Worm (Caenorhabditis elegans) whole organism, L4 larva: Measurements from ENCODE around the gene ZK180.6.

Source experiments
- jun-1 ChIP-seq: fragments of 150-350 bp; optimal IDR thresholded peaks from 2 replicates; lab custom pipeline; 2014; ENCODE audit warnings: missing biosample characterization, missing genetic modification reagents, missing genetic modification characterization
- lin-1 ChIP-seq: fragments of 200-800 bp; sonication (Bioruptor generic); IDR thresholded peaks from 2 replicates; pipeline ENCODE4 v1.3.6; 2022; ENCODE audit warnings: missing genetic modification reagents, missing genetic modification characterization, missing compliant biosample characterization
- lsy-2 ChIP-seq, 2 experiments: fragments of 150-350 bp in 1 of 2; sonication (generic microtip) in 1 of 2; optimal IDR thresholded peaks; 2 replicates each; lab custom pipeline; 2014 to 2017; ENCODE audit warnings: missing biosample characterization in 2 of 2, missing genetic modification characterization in 2 of 2
- mxl-2 ChIP-seq: fragments of 200-800 bp; sonication (Bioruptor generic); conservative IDR thresholded peaks from 2 replicates; pipeline ENCODE4 v1.3.6; 2022; ENCODE audit warnings: missing genetic modification reagents, missing genetic modification characterization, missing compliant biosample characterization
- mxl-3 ChIP-seq: fragments of 200-800 bp; sonication (Bioruptor generic); optimal IDR thresholded peaks from 2 replicates; lab custom pipeline; 2018; ENCODE audit warnings: mild to moderate bottlenecking, missing genetic modification characterization, missing compliant biosample characterization
- skn-1 ChIP-seq: fragments of 150-350 bp; optimal IDR thresholded peaks from 2 replicates; lab custom pipeline; 2014; ENCODE audit warnings: missing biosample characterization, missing genetic modification characterization
- unc-39 ChIP-seq: sonication (generic microtip); optimal IDR thresholded peaks from 2 replicates; lab custom pipeline; 2017; ENCODE audit warnings: missing biosample characterization, missing genetic modification characterization
- unc-62 ChIP-seq, 3 experiments: fragments of 150-350 bp in 1 of 3; sonication (generic microtip); optimal IDR thresholded peaks in 2 of 3; peaks in 1 of 3; 1 replicate in 1 of 3; 2 replicates in 2 of 3; lab custom pipeline; 2014 to 2017; ENCODE audit warnings: missing biosample characterization in 3 of 3, missing genetic modification characterization in 3 of 3, missing genetic modification reagents in 3 of 3, missing genotype in 1 of 3
- zag-1 ChIP-seq: fragments of 150-350 bp; optimal IDR thresholded peaks from 2 replicates; lab custom pipeline; 2014; ENCODE audit warnings: missing biosample characterization, missing genetic modification characterization

ce11 chrIV:4472418-4473173, 52.2 kb downstream of the ZK180.6 start:
- peak; percentile 83 for TF ChIP-seq mxl-3 (GFP tag; lab: Kevin White, UChicago)
- no peak for TF ChIP-seq unc-39
- no peak for TF ChIP-seq lin-1 (GFP tag; lab: Robert Waterston, UW)
- TF ChIP-seq jun-1 (tag; lab: Kevin White, UChicago) = no peak
- TF ChIP-seq skn-1 (tag; lab: Kevin White, UChicago) = no peak
- TF ChIP-seq unc-62 (GFP tag; optimal IDR thresholded peaks at IDR 0.05 in 1 of 2; lab: Kevin White, UChicago) = peak in 1 of 2 experiments; percentile 98
- no peak for TF ChIP-seq unc-62 (tag; optimal IDR thresholded peaks at IDR 0.05; lab: Kevin White, UChicago)
- no peak for TF ChIP-seq zag-1
- no peak for TF ChIP-seq lsy-2 (tag; optimal IDR thresholded peaks at IDR 0.05; lab: Kevin White, UChicago)
- TF ChIP-seq mxl-2 (GFP tag; lab: Robert Waterston, UW) = no peak
